Fruit fly (Drosophila melanogaster) whole organism, adult: ENCODE results near the gene CG31021.
A peak's percentile ranks its signal among the peaks of the same experiment; 100 is the strongest.

Source experiments
- CG11617 ChIP-seq: fragments of 200-800 bp; sonication (Bioruptor generic); optimal IDR thresholded peaks from 2 replicates; lab custom pipeline; 2017; ENCODE audit warnings: mild to moderate bottlenecking, missing biosample characterization, missing genetic modification reagents, missing genetic modification characterization
- CG33017 ChIP-seq: fragments of 200-800 bp; sonication (Bioruptor generic); optimal IDR thresholded peaks from 2 replicates; lab custom pipeline; 2018; ENCODE audit warnings: missing biosample characterization, mild to moderate bottlenecking, missing genetic modification characterization, moderate library complexity
- CG7045 ChIP-seq: fragments of 200-800 bp; sonication (Bioruptor generic); optimal IDR thresholded peaks from 2 replicates; lab custom pipeline; 2017; ENCODE audit warnings: missing biosample characterization, mild to moderate bottlenecking, missing genetic modification characterization
- CG7101 ChIP-seq: fragments of 200-800 bp; sonication (Bioruptor generic); optimal IDR thresholded peaks from 2 replicates; lab custom pipeline; 2018; ENCODE audit warnings: missing biosample characterization, mild to moderate bottlenecking, missing genetic modification characterization, moderate library complexity
- Clk ChIP-seq: fragments of 200-800 bp; sonication (Bioruptor generic); optimal IDR thresholded peaks from 2 replicates; lab custom pipeline; 2017; ENCODE audit warnings: missing biosample characterization, missing genetic modification characterization
- Crg-1 ChIP-seq: fragments of 200-800 bp; sonication (Bioruptor generic); optimal IDR thresholded peaks from 2 replicates; lab custom pipeline; 2016; ENCODE audit warnings: missing biosample characterization, missing genetic modification characterization
- Hr96 ChIP-seq: fragments of 200-800 bp; sonication (Bioruptor generic); optimal IDR thresholded peaks from 2 replicates; lab custom pipeline; 2016; ENCODE audit warnings: missing biosample characterization, missing genetic modification characterization
- Mnt ChIP-seq: fragments of 200-800 bp; sonication (Bioruptor generic); optimal IDR thresholded peaks from 2 replicates; lab custom pipeline; 2016; ENCODE audit warnings: missing biosample characterization, mild to moderate bottlenecking, missing genetic modification characterization
- bab1 ChIP-seq: fragments of 200-800 bp; sonication (Bioruptor generic); optimal IDR thresholded peaks from 3 replicates; lab custom pipeline; 2019; ENCODE audit warnings: missing biosample characterization, mild to moderate bottlenecking, missing genetic modification characterization, moderate library complexity
- cnc ChIP-seq, 2 experiments: fragments of >200 bp; optimal IDR thresholded peaks; 2 replicates each; lab custom pipeline; 2017
- kay ChIP-seq: fragments of 200-800 bp; sonication (Bioruptor generic); peaks from one replicate; lab custom pipeline; 2016; ENCODE audit warnings: missing biosample characterization, missing genetic modification characterization, borderline replicate concordance
- tj ChIP-seq: fragments of 200-800 bp; sonication (Bioruptor generic); optimal IDR thresholded peaks from 3 replicates; lab custom pipeline; 2017; ENCODE audit warnings: missing biosample characterization, mild to moderate bottlenecking, missing genetic modification characterization, moderate library complexity

DNA sequence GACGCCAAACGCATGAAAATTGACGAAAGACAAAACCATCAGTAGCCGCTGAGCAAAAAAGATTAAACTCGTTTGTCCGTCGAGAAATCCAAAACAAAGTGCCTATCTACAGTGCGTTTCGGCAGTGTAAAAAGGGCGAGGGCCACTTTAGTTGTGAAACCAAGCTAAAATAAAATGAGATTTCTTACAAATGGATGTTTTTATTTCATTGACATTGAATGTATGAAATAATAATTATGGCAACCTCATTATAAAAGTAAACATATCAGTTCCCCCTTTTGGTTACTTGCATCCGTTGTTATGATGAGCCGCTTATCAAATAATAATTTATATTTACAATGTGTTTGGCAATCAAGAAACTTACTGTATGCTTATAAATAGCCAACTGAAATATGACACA is 37.5 kb upstream of the CG31021 start:
- TF ChIP-seq CG7045 (no peak), cnc (optimal IDR thresholded peaks at IDR 0.05; lab: Kevin White, UChicago) (no peak), CG11617 (no peak), Hr96 (GFP tag; lab: Kevin White, UChicago) (no peak), tj (GFP tag; lab: Kevin White, UChicago) (no peak), CG33017 (tag; lab: Kevin White, UChicago) (no peak), Clk (no peak), CG7101 (tag; lab: Kevin White, UChicago) (no peak), Crg-1 (no peak), bab1 (peak; percentile 24), Mnt (GFP tag; lab: Kevin White, UChicago) (no peak), kay (GFP tag; lab: Kevin White, UChicago) (no peak)
